Worm (Caenorhabditis elegans) whole organism, L2 larva: ENCODE results near the gene osm-8.

Experiments
- ama-1 ChIP-seq: fragments of 150-350 bp; optimal IDR thresholded peaks from 2 replicates; lab custom pipeline; 2018; ENCODE audit warnings: inconsistent platforms
- ceh-82 ChIP-seq: fragments of 150-350 bp; optimal IDR thresholded peaks from 2 replicates; lab custom pipeline; 2014; ENCODE audit warnings: missing biosample characterization, missing genetic modification characterization
- dmd-4 ChIP-seq: sonication (generic microtip); optimal IDR thresholded peaks from 2 replicates; lab custom pipeline; 2017; ENCODE audit warnings: missing biosample characterization, missing genetic modification characterization
- elt-3 ChIP-seq: sonication (generic microtip); optimal IDR thresholded peaks from 2 replicates; lab custom pipeline; 2017; ENCODE audit warnings: missing biosample characterization, missing genetic modification characterization
- lsy-2 ChIP-seq, 2 experiments: fragments of 150-350 bp in 1 of 2; sonication (generic microtip) in 1 of 2; optimal IDR thresholded peaks; 2 replicates each; lab custom pipeline; 2014 to 2017; ENCODE audit warnings: missing biosample characterization in 2 of 2, missing genetic modification characterization in 2 of 2
- nhr-10 ChIP-seq: sonication (generic microtip); optimal IDR thresholded peaks from 2 replicates; lab custom pipeline; 2017; ENCODE audit warnings: missing biosample characterization, missing genetic modification characterization
- nhr-11 ChIP-seq: fragments of 150-350 bp; optimal IDR thresholded peaks from 2 replicates; lab custom pipeline; 2014; ENCODE audit warnings: missing biosample characterization, missing genetic modification characterization
- nhr-21 ChIP-seq: fragments of 150-350 bp; optimal IDR thresholded peaks from 2 replicates; lab custom pipeline; 2014; ENCODE audit warnings: missing biosample characterization, missing genetic modification characterization
- nhr-6 ChIP-seq: fragments of 150-350 bp; optimal IDR thresholded peaks from 2 replicates; lab custom pipeline; 2014; ENCODE audit warnings: missing biosample characterization, missing genetic modification characterization
- skn-1 ChIP-seq: sonication (generic microtip); optimal IDR thresholded peaks from 2 replicates; lab custom pipeline; 2017; ENCODE audit warnings: missing biosample characterization, missing genetic modification characterization
- unc-62 ChIP-seq: fragments of 150-350 bp; optimal IDR thresholded peaks from 2 replicates; lab custom pipeline; 2014; ENCODE audit warnings: missing biosample characterization, missing genetic modification reagents, missing genetic modification characterization
- ztf-11 ChIP-seq: sonication (generic microtip); optimal IDR thresholded peaks from 2 replicates; lab custom pipeline; 2017; ENCODE audit warnings: missing biosample characterization, missing genetic modification characterization

DNA sequence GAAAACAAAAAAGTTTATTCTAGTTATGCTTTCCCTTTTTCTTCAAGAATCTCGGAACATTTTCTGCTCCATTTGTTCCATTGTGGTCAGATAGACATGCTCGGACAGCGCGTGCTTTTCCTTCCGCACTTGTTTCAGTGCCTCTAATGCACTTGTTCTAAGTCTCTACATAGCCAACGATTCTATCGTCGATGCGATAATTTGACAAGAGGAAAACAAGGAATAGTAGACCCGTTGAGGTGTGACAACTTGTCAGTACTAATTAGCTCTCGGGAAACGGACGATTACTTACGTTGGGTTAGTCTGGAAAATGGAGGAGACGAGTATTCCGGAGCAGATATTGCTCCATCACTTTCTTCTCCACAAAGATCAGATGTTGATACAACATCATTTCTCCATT, 16.9 kb downstream of the osm-8 start:
- TF ChIP-seq ama-1 (lab: Kevin White, UChicago) (no peak), nhr-6 (tag; lab: Kevin White, UChicago) (no peak), nhr-11 (no peak), elt-3 (tag; lab: Kevin White, UChicago) (no peak), nhr-10 (tag; lab: Kevin White, UChicago) (no peak), unc-62 (no peak), ztf-11 (no peak), nhr-21 (tag; lab: Kevin White, UChicago) (no peak), ceh-82 (tag; lab: Kevin White, UChicago) (no peak), lsy-2 (tag; optimal IDR thresholded peaks at IDR 0.05; lab: Kevin White, UChicago) (no peak), skn-1 (tag; lab: Kevin White, UChicago) (no peak), dmd-4 (tag; lab: Kevin White, UChicago) (no peak)
